Worm (Caenorhabditis elegans): ENCODE results near the gene cku-70.
A peak's percentile ranks its signal among the peaks of the same experiment; 100 is the strongest.

Gene cku-70

ce11 chrIII:11175642-11176217, 21.1 kb downstream of the cku-70 start:
- TF ChIP-seq fos-1 (tag; optimal IDR thresholded peaks at IDR 0.05), result no peak
- TF ChIP-seq F13H6.1 (tag; optimal IDR thresholded peaks at IDR 0.05), result no peak
- TF ChIP-seq aly-2 (tag; optimal IDR thresholded peaks at IDR 0.05), result no peak
- TF ChIP-seq alr-1 (tag; optimal IDR thresholded peaks at IDR 0.05), result no peak
- TF ChIP-seq nhr-10 (tag; optimal IDR thresholded peaks at IDR 0.05), result no peak
- no peak for TF ChIP-seq lin-11 (tag; optimal IDR thresholded peaks at IDR 0.05)
- no peak for TF ChIP-seq dmd-4 (tag; optimal IDR thresholded peaks at IDR 0.05)
- no peak for TF ChIP-seq mab-5 (tag; optimal IDR thresholded peaks at IDR 0.05)

- TF ChIP-seq nhr-237 (tag; optimal IDR thresholded peaks at IDR 0.05) (no peak), egl-27 (tag; optimal IDR thresholded peaks at IDR 0.05) (no peak), ama-1 (optimal IDR thresholded peaks at IDR 0.05) (no peak), lin-11 (tag; optimal IDR thresholded peaks at IDR 0.05) (peak; percentile 50), ceh-16 (tag; optimal IDR thresholded peaks at IDR 0.05) (no peak), lin-13 (GFP tag; optimal IDR thresholded peaks at IDR 0.05) (peak; percentile 32), dmd-4 (tag; optimal IDR thresholded peaks at IDR 0.05) (no peak), unc-55 (GFP tag; optimal IDR thresholded peaks at IDR 0.05) (peak; percentile 66), ztf-11 (tag; optimal IDR thresholded peaks at IDR 0.05) (no peak), crh-2 (tag; optimal IDR thresholded peaks at IDR 0.05) (peak; percentile 80), zag-1 (tag; optimal IDR thresholded peaks at IDR 0.05) (peak; percentile 89), nhr-21 (tag; optimal IDR thresholded peaks at IDR 0.05) (no peak), mdl-1 (tag; optimal IDR thresholded peaks at IDR 0.05) (peak in 1 of 2 experiments; percentile 71), nhr-25 (tag; optimal IDR thresholded peaks at IDR 0.05) (no peak), lsy-2 (tag; optimal IDR thresholded peaks at IDR 0.05) (peak in 1 of 2 experiments; percentile 50), sem-4 (tag; optimal IDR thresholded peaks at IDR 0.05) (peak; percentile 32), Y55F3AM.14 (GFP tag; optimal IDR thresholded peaks at IDR 0.05) (peak; percentile 40), fos-1 (tag; optimal IDR thresholded peaks at IDR 0.05) (peak; percentile 64), ceh-82 (tag; optimal IDR thresholded peaks at IDR 0.05) (no peak), sma-9 (GFP tag; optimal IDR thresholded peaks at IDR 0.05) (peak; percentile 58), sma-9 (tag; optimal IDR thresholded peaks at IDR 0.05) (no peak), nhr-129 (tag; optimal IDR thresholded peaks at IDR 0.05) (no peak), ztf-1 (GFP tag; conservative IDR thresholded peaks at IDR 0.05) (no peak), F13H6.1 (tag; optimal IDR thresholded peaks at IDR 0.05) (peak; percentile 82), gmeb-1 (tag; optimal IDR thresholded peaks at IDR 0.05) (no peak), sma-3 (GFP tag; optimal IDR thresholded peaks at IDR 0.05) (peak; percentile 40), C34F6.9 (tag; optimal IDR thresholded peaks at IDR 0.05) (peak; percentile 67), aly-2 (tag; optimal IDR thresholded peaks at IDR 0.05) (no peak)
Measured at ce11 chrIII:11185483-11186115, 31.0 kb downstream of the cku-70 start.

- TF ChIP-seq fos-1 (tag; optimal IDR thresholded peaks at IDR 0.05), result peak; percentile 14
- TF ChIP-seq skn-1 (tag; optimal IDR thresholded peaks at IDR 0.05), result no peak
- TF ChIP-seq crh-2 (tag; optimal IDR thresholded peaks at IDR 0.05), result peak; percentile 6
Measured at ce11 chrIII:11188132-11188531, 33.5 kb downstream of the cku-70 start.

ce11 chrIII:11193251-11193650, 38.6 kb downstream of the cku-70 start:
- TF ChIP-seq skn-1 (tag; optimal IDR thresholded peaks at IDR 0.05) (no peak), crh-2 (tag; optimal IDR thresholded peaks at IDR 0.05) (peak; percentile 28), fos-1 (tag; optimal IDR thresholded peaks at IDR 0.05) (peak; percentile 21)

- no peak for TF ChIP-seq ceh-82 (tag; optimal IDR thresholded peaks at IDR 0.05)
- TF ChIP-seq lin-13 (GFP tag; optimal IDR thresholded peaks at IDR 0.05), result no peak
- no peak for TF ChIP-seq elt-3 (tag; optimal IDR thresholded peaks at IDR 0.05)
- no peak for TF ChIP-seq nhr-12 (tag; optimal IDR thresholded peaks at IDR 0.05)
- no peak for TF ChIP-seq nhr-77 (tag; optimal IDR thresholded peaks at IDR 0.05)
- no peak for TF ChIP-seq sem-4 (tag; optimal IDR thresholded peaks at IDR 0.05)
- TF ChIP-seq crh-2 (tag; optimal IDR thresholded peaks at IDR 0.05), result no peak
- TF ChIP-seq alr-1 (tag; optimal IDR thresholded peaks at IDR 0.05), result no peak
- no peak for TF ChIP-seq ztf-4 (tag; optimal IDR thresholded peaks at IDR 0.05)
- no peak for TF ChIP-seq lin-11 (tag; optimal IDR thresholded peaks at IDR 0.05)
- no peak for TF ChIP-seq lin-39 (tag; optimal IDR thresholded peaks at IDR 0.05)
- no peak for TF ChIP-seq aly-2 (tag; optimal IDR thresholded peaks at IDR 0.05)
- TF ChIP-seq ama-1 (optimal IDR thresholded peaks at IDR 0.05), result no peak
- no peak for TF ChIP-seq peb-1 (tag; optimal IDR thresholded peaks at IDR 0.05)
- no peak for TF ChIP-seq mdl-1 (tag; optimal IDR thresholded peaks at IDR 0.05)
- no peak for TF ChIP-seq ztf-11 (tag; optimal IDR thresholded peaks at IDR 0.05)
Measured at ce11 chrIII:11194123-11194522, 39.5 kb downstream of the cku-70 start.

Measured in whole organism, L2 larva.